Worm (Caenorhabditis elegans) whole organism, L3 larva: ENCODE results near the gene Y36E3A.2.

Experiments
- ZK546.5 ChIP-seq: sonication (generic microtip); optimal IDR thresholded peaks from 2 replicates; lab custom pipeline; 2017; ENCODE audit warnings: missing biosample characterization, missing genetic modification characterization
- ama-1 ChIP-seq: fragments of 150-350 bp; optimal IDR thresholded peaks from 2 replicates; lab custom pipeline; 2018
- ceh-16 ChIP-seq: sonication (generic microtip); optimal IDR thresholded peaks from 2 replicates; lab custom pipeline; 2017; ENCODE audit warnings: missing biosample characterization, missing genetic modification characterization
- egl-5 ChIP-seq: fragments of 150-350 bp; optimal IDR thresholded peaks from 2 replicates; lab custom pipeline; 2017; ENCODE audit warnings: missing biosample characterization, missing genetic modification reagents, missing genetic modification characterization, inconsistent platforms
- elt-1 ChIP-seq: fragments of 150-350 bp; optimal IDR thresholded peaks from 2 replicates; lab custom pipeline; 2014; ENCODE audit warnings: missing biosample characterization, missing genetic modification characterization
- elt-3 ChIP-seq, 3 experiments: fragments of 150-350 bp in 1 of 3; sonication (generic microtip) in 2 of 3; optimal IDR thresholded peaks; 2 replicates in 2 of 3; 4 replicates in 1 of 3; lab custom pipeline; 2014 to 2017; ENCODE audit warnings: missing biosample characterization in 3 of 3, missing genetic modification characterization in 3 of 3
- nhr-11 ChIP-seq: fragments of 150-350 bp; optimal IDR thresholded peaks from 2 replicates; lab custom pipeline; 2014; ENCODE audit warnings: missing biosample characterization, missing genetic modification characterization
- nhr-25 ChIP-seq: sonication (generic microtip); optimal IDR thresholded peaks from 2 replicates; lab custom pipeline; 2017; ENCODE audit warnings: missing biosample characterization, missing genetic modification characterization
- tbx-2 ChIP-seq: sonication (generic microtip); optimal IDR thresholded peaks from 2 replicates; lab custom pipeline; 2016; ENCODE audit warnings: mild to moderate bottlenecking, missing genetic modification characterization, missing compliant biosample characterization
- unc-62 ChIP-seq: fragments of 150-350 bp; sonication (generic microtip); optimal IDR thresholded peaks from 4 replicates; lab custom pipeline; 2014; ENCODE audit warnings: missing biosample characterization, missing genetic modification reagents, missing genetic modification characterization
- ztf-11 ChIP-seq: fragments of 150-350 bp; optimal IDR thresholded peaks from 2 replicates; lab custom pipeline; 2014; ENCODE audit warnings: missing biosample characterization, missing genetic modification characterization

DNA sequence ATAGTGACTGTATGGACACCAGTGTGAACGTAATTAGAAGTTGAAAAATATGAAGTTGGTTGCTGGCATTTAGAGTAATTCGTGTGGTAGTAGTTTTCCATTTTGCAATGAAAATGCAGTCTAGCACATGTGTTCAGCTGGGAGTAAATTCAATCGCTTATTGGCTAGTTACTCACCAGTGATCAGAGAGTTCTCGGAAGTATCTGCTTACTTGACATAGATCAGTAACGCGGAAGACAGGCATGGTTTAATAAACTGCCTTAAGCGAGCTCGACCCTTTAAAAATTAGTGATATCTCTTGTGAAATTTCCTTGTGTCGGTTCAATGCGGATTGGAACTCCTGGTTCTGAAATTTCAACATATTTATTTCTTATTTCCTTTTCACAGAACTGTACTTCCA is 49.6 kb upstream of the Y36E3A.2 start, which contains the start of gene srh-52:
- TF ChIP-seq elt-3 (tag; optimal IDR thresholded peaks at IDR 0.05; lab: Kevin White, UChicago) (no peak), ztf-11 (no peak), unc-62 (no peak), ama-1 (lab: Kevin White, UChicago) (no peak), ceh-16 (tag; lab: Kevin White, UChicago) (no peak), nhr-25 (tag; lab: Kevin White, UChicago) (no peak), egl-5 (tag; lab: Kevin White, UChicago) (no peak), elt-1 (no peak), tbx-2 (tag; lab: Kevin White, UChicago) (no peak), nhr-11 (tag; lab: Kevin White, UChicago) (no peak), ZK546.5 (tag; lab: Kevin White, UChicago) (no peak)
